Worm (Caenorhabditis elegans): Measurements from ENCODE around the gene Y55D9A.2.

DNA sequence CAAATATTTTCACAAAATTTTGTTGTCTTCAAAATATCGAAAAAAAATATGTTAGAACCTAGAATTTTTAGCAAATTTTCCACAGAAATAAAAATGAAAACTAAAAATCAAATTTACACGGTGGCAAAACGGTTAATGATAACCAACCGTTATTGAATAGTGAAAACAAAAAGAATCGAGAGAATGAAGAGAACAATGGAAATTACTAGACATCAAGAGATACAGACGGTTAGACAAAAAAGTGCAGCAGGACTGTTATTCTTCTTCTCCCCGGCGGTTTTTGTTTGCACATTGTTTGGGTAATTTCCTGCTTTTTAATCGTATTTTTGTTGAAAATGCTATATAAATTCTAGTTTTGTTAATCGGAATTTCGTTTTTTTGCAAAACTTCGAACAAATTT is 13.6 kb upstream of the Y55D9A.2 start:
- no peak for TF ChIP-seq nhr-11 (tag; optimal IDR thresholded peaks at IDR 0.05)
- no peak for TF ChIP-seq T23F11.4 (GFP tag; optimal IDR thresholded peaks at IDR 0.05)
- no peak for TF ChIP-seq Y22D7AL.16 (tag; optimal IDR thresholded peaks at IDR 0.05)
- no peak for TF ChIP-seq syd-9 (tag; optimal IDR thresholded peaks at IDR 0.05)

Measured in whole organism, late embryonic.